Worm (Caenorhabditis elegans) whole organism, late embryonic: ENCODE measurements around the gene F46H5.7.

Experiments used
- ama-1 ChIP-seq: fragments of 150-350 bp; optimal IDR thresholded peaks from 2 replicates; lab custom pipeline; 2014
- ceh-2 ChIP-seq: sonication (generic microtip); optimal IDR thresholded peaks from 2 replicates; lab custom pipeline; 2016; ENCODE audit warnings: missing genotype, missing genetic modification characterization, missing compliant biosample characterization
- dmd-4 ChIP-seq: sonication (generic microtip); optimal IDR thresholded peaks from 2 replicates; lab custom pipeline; 2016; ENCODE audit warnings: borderline replicate concordance, missing genetic modification characterization, missing compliant biosample characterization
- nhr-11 ChIP-seq: fragments of 150-350 bp; optimal IDR thresholded peaks from 2 replicates; lab custom pipeline; 2014; ENCODE audit warnings: missing biosample characterization, missing genetic modification characterization
- pqm-1 ChIP-seq: sonication (generic microtip); optimal IDR thresholded peaks from 2 replicates; lab custom pipeline; 2016; ENCODE audit warnings: missing genetic modification characterization, missing compliant biosample characterization
- pros-1 ChIP-seq: fragments of 150-350 bp; optimal IDR thresholded peaks from 2 replicates; lab custom pipeline; 2014; ENCODE audit warnings: missing biosample characterization, missing genetic modification reagents, missing genetic modification characterization
- rnt-1 ChIP-seq: sonication (generic microtip); optimal IDR thresholded peaks from 2 replicates; lab custom pipeline; 2016; ENCODE audit warnings: missing genetic modification characterization, missing compliant biosample characterization
- sox-4 ChIP-seq: sonication (generic microtip); optimal IDR thresholded peaks from 2 replicates; lab custom pipeline; 2017; ENCODE audit warnings: mild to moderate bottlenecking, missing genetic modification characterization, inconsistent platforms, missing compliant biosample characterization
- tbx-2 ChIP-seq: sonication (generic microtip); optimal IDR thresholded peaks from 2 replicates; lab custom pipeline; 2016; ENCODE audit warnings: missing genetic modification characterization, missing compliant biosample characterization

ce11 chrX:7283136-7283535 lies 40.4 kb upstream of the F46H5.7 start:
- no peak for TF ChIP-seq dmd-4
- TF ChIP-seq ama-1 (lab: Kevin White, UChicago) = no peak
- TF ChIP-seq pqm-1 (tag; lab: Kevin White, UChicago) = no peak
- no peak for TF ChIP-seq sox-4 (tag; lab: Kevin White, UChicago)
- TF ChIP-seq ceh-2 = no peak
- no peak for TF ChIP-seq tbx-2 (tag; lab: Kevin White, UChicago)
- no peak for TF ChIP-seq rnt-1 (tag; lab: Kevin White, UChicago)
- TF ChIP-seq nhr-11 (tag; lab: Kevin White, UChicago) = no peak
- no peak for TF ChIP-seq pros-1 (tag; lab: Kevin White, UChicago)
